Fruit fly (Drosophila melanogaster) whole organism, pupa: ENCODE results near the gene mew.

Experiments used
- CG10348 ChIP-seq: fragments of 200-800 bp; sonication (Bioruptor generic); IDR thresholded peaks from 2 replicates; pipeline ENCODE4 v1.3.6; 2022; ENCODE audit warnings: missing biosample characterization, missing genetic modification characterization
- CG13204 ChIP-seq: fragments of 200-800 bp; sonication (Bioruptor generic); optimal IDR thresholded peaks from 2 replicates; lab custom pipeline; 2018; ENCODE audit warnings: missing biosample characterization, mild to moderate bottlenecking, missing genetic modification characterization, moderate library complexity
- CG14655 ChIP-seq: fragments of 200-800 bp; sonication (Bioruptor generic); optimal IDR thresholded peaks from 3 replicates; lab custom pipeline; 2017; ENCODE audit warnings: mild to moderate bottlenecking, missing biosample characterization, missing genetic modification reagents, missing genetic modification characterization
- CG15710 ChIP-seq: fragments of 200-800 bp; sonication (Bioruptor generic); optimal IDR thresholded peaks from 2 replicates; lab custom pipeline; 2018; ENCODE audit warnings: missing biosample characterization, mild to moderate bottlenecking, missing genetic modification characterization, moderate library complexity
- CG32121 ChIP-seq: fragments of 200-800 bp; sonication (Bioruptor generic); IDR thresholded peaks from 2 replicates; pipeline ENCODE4 v1.3.6; 2022; ENCODE audit warnings: missing biosample characterization, missing genetic modification characterization
- CG8301 ChIP-seq: fragments of 200-800 bp; sonication (Bioruptor generic); optimal IDR thresholded peaks from 2 replicates; lab custom pipeline; 2018; ENCODE audit warnings: missing biosample characterization, mild to moderate bottlenecking, missing genetic modification characterization
- CG9948 ChIP-seq: fragments of 200-800 bp; sonication (Bioruptor generic); optimal IDR thresholded peaks from 2 replicates; lab custom pipeline; 2018; ENCODE audit warnings: missing biosample characterization, mild to moderate bottlenecking, missing genetic modification characterization, moderate library complexity
- D1 ChIP-seq: fragments of 200-800 bp; sonication (Bioruptor generic); optimal IDR thresholded peaks from 2 replicates; lab custom pipeline; 2018; ENCODE audit warnings: missing biosample characterization, mild to moderate bottlenecking, missing genetic modification characterization, moderate library complexity
- EcR ChIP-seq: fragments of 200-800 bp; sonication (Bioruptor generic); optimal IDR thresholded peaks from 3 replicates; lab custom pipeline; 2019; ENCODE audit warnings: missing biosample characterization, missing genetic modification characterization, mild to moderate bottlenecking, moderate library complexity, missing genetic modification reagents
- Ets98B ChIP-seq: fragments of 200-800 bp; sonication (Bioruptor generic); IDR thresholded peaks from 2 replicates; pipeline ENCODE4 v1.3.6; 2022; ENCODE audit warnings: missing biosample characterization, missing genetic modification characterization
- Pif1A ChIP-seq: fragments of 200-800 bp; sonication (Bioruptor generic); optimal IDR thresholded peaks from 3 replicates; lab custom pipeline; 2016; ENCODE audit warnings: missing biosample characterization, missing genetic modification characterization
- Pif1B ChIP-seq: fragments of 200-800 bp; sonication (Bioruptor generic); optimal IDR thresholded peaks from 3 replicates; lab custom pipeline; 2016; ENCODE audit warnings: missing biosample characterization, missing genetic modification characterization
- Snoo ChIP-seq: fragments of 200-800 bp; sonication (Bioruptor generic); optimal IDR thresholded peaks from 3 replicates; lab custom pipeline; 2017; ENCODE audit warnings: missing biosample characterization, mild to moderate bottlenecking, missing genetic modification characterization, inconsistent platforms
- fd96Ca ChIP-seq: fragments of 200-800 bp; sonication (Bioruptor generic); IDR thresholded peaks from 3 replicates; pipeline ENCODE4 v1.3.6; 2022; ENCODE audit warnings: missing biosample characterization, missing genetic modification characterization

dm6 chrX:13244462-13244861 lies 13.8 kb downstream of the mew start:
- TF ChIP-seq CG13204 (GFP tag; lab: Kevin White, UChicago) (peak; percentile 10), Pif1A (GFP tag; lab: Kevin White, UChicago) (peak; percentile 81), Ets98B (peak; percentile 58), CG32121 (peak; percentile 40; the same call in 1 of the 2 replicates), CG10348 (GFP tag; lab: Robert Waterston, UW) (no peak), Pif1B (peak; percentile 82), D1 (tag; lab: Kevin White, UChicago) (peak; percentile 54), CG8301 (tag; lab: Kevin White, UChicago) (peak; percentile 67), fd96Ca (GFP tag; lab: Robert Waterston, UW) (peak; percentile 61), EcR (GFP tag; lab: Kevin White, UChicago) (no peak), CG14655 (GFP tag; lab: Kevin White, UChicago) (peak; percentile 74), CG9948 (tag; lab: Kevin White, UChicago) (peak; percentile 73), Snoo (tag; lab: Kevin White, UChicago) (peak; percentile 63), CG15710 (tag; lab: Kevin White, UChicago) (peak; percentile 80)
